Worm (Caenorhabditis elegans) whole organism, late embryonic: ENCODE measurements around the gene dop-3.
A peak's percentile ranks its signal among the peaks of the same experiment; 100 is the strongest.

Source experiments
- F13H6.1 ChIP-seq: sonication (generic microtip); optimal IDR thresholded peaks from 2 replicates; lab custom pipeline; 2016; ENCODE audit warnings: missing genetic modification characterization, missing compliant biosample characterization
- K02D7.2 ChIP-seq: sonication (generic microtip); optimal IDR thresholded peaks from 2 replicates; lab custom pipeline; 2017; ENCODE audit warnings: mild to moderate bottlenecking, missing genetic modification characterization, missing compliant biosample characterization
- Y22D7AL.16 ChIP-seq: sonication (generic microtip); optimal IDR thresholded peaks from 2 replicates; lab custom pipeline; 2016; ENCODE audit warnings: missing genetic modification characterization, missing compliant biosample characterization
- ama-1 ChIP-seq: fragments of 150-350 bp; optimal IDR thresholded peaks from 2 replicates; lab custom pipeline; 2014
- ceh-14 ChIP-seq: sonication (generic microtip); optimal IDR thresholded peaks from 2 replicates; lab custom pipeline; 2016; ENCODE audit warnings: missing genotype, missing genetic modification characterization, missing compliant biosample characterization
- ceh-18 ChIP-seq: sonication (generic microtip); optimal IDR thresholded peaks from 2 replicates; lab custom pipeline; 2016; ENCODE audit warnings: missing genetic modification characterization, missing compliant biosample characterization
- ceh-19 ChIP-seq: fragments of 200-800 bp; sonication (Bioruptor generic); optimal IDR thresholded peaks from 2 replicates; lab custom pipeline; 2018; ENCODE audit warnings: mild to moderate bottlenecking, missing genetic modification characterization, missing compliant biosample characterization
- ceh-2 ChIP-seq: sonication (generic microtip); optimal IDR thresholded peaks from 2 replicates; lab custom pipeline; 2016; ENCODE audit warnings: missing genotype, missing genetic modification characterization, missing compliant biosample characterization
- ceh-24 ChIP-seq: sonication (generic microtip); optimal IDR thresholded peaks from 2 replicates; lab custom pipeline; 2016; ENCODE audit warnings: mild to moderate bottlenecking, missing genetic modification characterization, missing compliant biosample characterization
- ceh-30 ChIP-seq: fragments of 150-350 bp; optimal IDR thresholded peaks from 2 replicates; lab custom pipeline; 2014; ENCODE audit warnings: missing biosample characterization, missing genetic modification characterization
- ceh-31 ChIP-seq: sonication (generic microtip); optimal IDR thresholded peaks from 2 replicates; lab custom pipeline; 2016; ENCODE audit warnings: missing genetic modification characterization, missing compliant biosample characterization
- ceh-6 ChIP-seq: fragments of 200-800 bp; sonication (Bioruptor generic); optimal IDR thresholded peaks from 2 replicates; lab custom pipeline; 2018; ENCODE audit warnings: mild to moderate bottlenecking, missing genetic modification characterization, missing compliant biosample characterization
- che-1 ChIP-seq: sonication (generic microtip); optimal IDR thresholded peaks from 2 replicates; lab custom pipeline; 2016; ENCODE audit warnings: mild to moderate bottlenecking, missing genetic modification characterization, missing compliant biosample characterization
- elt-2 ChIP-seq: sonication (generic microtip); optimal IDR thresholded peaks from 2 replicates; lab custom pipeline; 2016; ENCODE audit warnings: missing genetic modification reagents, missing genetic modification characterization, missing compliant biosample characterization
- gmeb-2 ChIP-seq: sonication (generic microtip); optimal IDR thresholded peaks from 2 replicates; lab custom pipeline; 2016; ENCODE audit warnings: missing genetic modification characterization, inconsistent platforms, missing compliant biosample characterization
- lin-11 ChIP-seq: fragments of 200-800 bp; sonication (Bioruptor generic); optimal IDR thresholded peaks from 2 replicates; lab custom pipeline; 2018; ENCODE audit warnings: mild to moderate bottlenecking, missing genetic modification characterization, missing compliant biosample characterization
- mec-3 ChIP-seq: sonication (generic microtip); optimal IDR thresholded peaks from 2 replicates; lab custom pipeline; 2016; ENCODE audit warnings: borderline replicate concordance, missing genetic modification characterization, missing compliant biosample characterization
- nfya-1 ChIP-seq: sonication (generic microtip); optimal IDR thresholded peaks from 2 replicates; lab custom pipeline; 2017; ENCODE audit warnings: missing genetic modification characterization, mild to moderate bottlenecking, missing compliant biosample characterization, antibody characterized with exemption, moderate library complexity
- nhr-232 ChIP-seq: sonication (generic microtip); optimal IDR thresholded peaks from 2 replicates; lab custom pipeline; 2016; ENCODE audit warnings: missing genetic modification characterization, missing compliant biosample characterization
- npax-4 ChIP-seq: sonication (generic microtip); optimal IDR thresholded peaks from 2 replicates; lab custom pipeline; 2016; ENCODE audit warnings: missing genetic modification characterization, missing compliant biosample characterization
- odd-2 ChIP-seq: sonication (generic microtip); optimal IDR thresholded peaks from 2 replicates; lab custom pipeline; 2017; ENCODE audit warnings: antibody characterized with exemption, mild to moderate bottlenecking, missing genetic modification characterization, missing compliant biosample characterization
- pag-3 ChIP-seq: sonication (generic microtip); optimal IDR thresholded peaks from 2 replicates; lab custom pipeline; 2016; ENCODE audit warnings: missing compliant biosample characterization, missing genetic modification characterization, borderline replicate concordance
- pat-9 ChIP-seq: fragments of 200-800 bp; sonication (Bioruptor generic); optimal IDR thresholded peaks from 2 replicates; lab custom pipeline; 2018; ENCODE audit warnings: mild to moderate bottlenecking, missing genetic modification characterization, moderate library complexity, missing compliant biosample characterization
- pha-2 ChIP-seq: sonication (generic microtip); optimal IDR thresholded peaks from 2 replicates; lab custom pipeline; 2017; ENCODE audit warnings: mild to moderate bottlenecking, missing genetic modification characterization, missing compliant biosample characterization
- pha-4 ChIP-seq: fragments of 150-350 bp; optimal IDR thresholded peaks from 2 replicates; lab custom pipeline; 2018; ENCODE audit warnings: missing biosample characterization, missing genetic modification reagents, missing genetic modification characterization
- pqm-1 ChIP-seq: sonication (generic microtip); optimal IDR thresholded peaks from 2 replicates; lab custom pipeline; 2016; ENCODE audit warnings: missing genetic modification characterization, missing compliant biosample characterization
- ref-2 ChIP-seq: sonication (generic microtip); optimal IDR thresholded peaks from 2 replicates; lab custom pipeline; 2016; ENCODE audit warnings: missing genetic modification characterization, missing compliant biosample characterization
- rnt-1 ChIP-seq: sonication (generic microtip); optimal IDR thresholded peaks from 2 replicates; lab custom pipeline; 2016; ENCODE audit warnings: missing genetic modification characterization, missing compliant biosample characterization
- sox-2 ChIP-seq: fragments of 200-800 bp; sonication (Bioruptor generic); IDR thresholded peaks from 2 replicates; pipeline ENCODE4 v1.3.6; 2022; ENCODE audit warnings: missing genetic modification reagents, missing genetic modification characterization, missing compliant biosample characterization
- syd-9 ChIP-seq: sonication (generic microtip); optimal IDR thresholded peaks from 2 replicates; lab custom pipeline; 2016; ENCODE audit warnings: mild to moderate bottlenecking, missing genetic modification characterization, moderate library complexity, missing compliant biosample characterization
- tbx-2 ChIP-seq: sonication (generic microtip); optimal IDR thresholded peaks from 2 replicates; lab custom pipeline; 2016; ENCODE audit warnings: missing genetic modification characterization, missing compliant biosample characterization
- tbx-7 ChIP-seq: sonication (generic microtip); optimal IDR thresholded peaks from 2 replicates; lab custom pipeline; 2016; ENCODE audit warnings: missing genotype, missing genetic modification characterization, missing compliant biosample characterization
- unc-3 ChIP-seq, 2 experiments: fragments of 200-800 bp in 1 of 2; sonication (Bioruptor generic) in 1 of 2; sonication (generic microtip) in 1 of 2; conservative IDR thresholded peaks in 1 of 2; optimal IDR thresholded peaks in 1 of 2; 2 replicates each; pipeline versions ENCODE4 v1.3.6 to Lab custom; 2016 to 2022; ENCODE audit warnings: missing compliant biosample characterization in 2 of 2, missing genetic modification characterization in 2 of 2, missing genetic modification reagents in 1 of 2
- unc-42 ChIP-seq: sonication (generic microtip); optimal IDR thresholded peaks from 2 replicates; lab custom pipeline; 2016; ENCODE audit warnings: missing genotype, missing genetic modification characterization, missing compliant biosample characterization
- unc-55 ChIP-seq: sonication (generic microtip); optimal IDR thresholded peaks from 2 replicates; lab custom pipeline; 2017; ENCODE audit warnings: missing biosample characterization, missing genetic modification reagents, missing genetic modification characterization
- unc-86 ChIP-seq: sonication (generic microtip); optimal IDR thresholded peaks from 2 replicates; lab custom pipeline; 2016; ENCODE audit warnings: missing genetic modification characterization, missing compliant biosample characterization
- ztf-16 ChIP-seq: sonication (generic microtip); optimal IDR thresholded peaks from 2 replicates; lab custom pipeline; 2017; ENCODE audit warnings: missing genetic modification characterization, missing compliant biosample characterization

Gene dop-3

ce11 chrX:6591674-6592073 is 22.1 kb upstream of the dop-3 start:
- no peak for TF ChIP-seq pag-3 (tag; lab: Kevin White, UChicago)
- TF ChIP-seq sox-2 (GFP tag; lab: Robert Waterston, UW) = no peak
- peak; percentile 42 for TF ChIP-seq unc-55 (GFP tag; lab: Kevin White, UChicago)
- TF ChIP-seq ceh-18 (tag; lab: Kevin White, UChicago) = peak; percentile 76
- peak; percentile 59 for TF ChIP-seq rnt-1 (tag; lab: Kevin White, UChicago)

ce11 chrX:6588495-6588894 is 19.0 kb upstream of the dop-3 start, which contains the start of gene fbxl-4:
Gene fbxl-4, plus strand, starts transcription at chrX:6588795.
- no peak for TF ChIP-seq tbx-7 (tag; lab: Kevin White, UChicago)
- no peak for TF ChIP-seq pag-3 (tag; lab: Kevin White, UChicago)
- no peak for TF ChIP-seq rnt-1 (tag; lab: Kevin White, UChicago)
- TF ChIP-seq pqm-1 (tag; lab: Kevin White, UChicago) = no peak
- TF ChIP-seq K02D7.2 (tag; lab: Kevin White, UChicago) = no peak
- no peak for TF ChIP-seq ceh-6
- no peak for TF ChIP-seq ceh-24 (tag; lab: Kevin White, UChicago)
- TF ChIP-seq F13H6.1 (tag; lab: Kevin White, UChicago) = no peak
- TF ChIP-seq elt-2 = no peak

DNA sequence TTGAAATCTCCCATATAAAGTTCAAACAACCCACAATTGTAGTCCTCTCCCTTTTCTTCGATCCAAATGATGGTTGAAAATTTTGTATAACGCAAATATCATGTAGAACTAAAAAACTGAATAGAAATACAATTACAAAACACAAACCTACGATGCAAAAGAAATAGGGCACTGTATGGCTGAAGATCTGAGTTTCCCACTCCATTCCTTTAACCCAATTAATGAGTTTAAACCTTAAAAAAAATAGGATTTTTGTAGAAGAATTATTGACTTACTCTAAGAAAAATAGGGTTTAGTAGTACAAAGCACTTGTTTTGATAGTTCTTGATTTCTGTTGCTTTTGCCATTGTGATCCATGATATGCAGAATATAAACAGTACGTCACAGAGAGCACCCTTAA is 13.9 kb upstream of the dop-3 start:
- TF ChIP-seq syd-9 (tag; lab: Kevin White, UChicago) (no peak), tbx-7 (tag; lab: Kevin White, UChicago) (no peak), tbx-2 (tag; lab: Kevin White, UChicago) (no peak), pag-3 (tag; lab: Kevin White, UChicago) (no peak), ztf-16 (tag; lab: Kevin White, UChicago) (no peak), ceh-2 (tag; lab: Kevin White, UChicago) (no peak), che-1 (tag; lab: Kevin White, UChicago) (no peak), rnt-1 (tag; lab: Kevin White, UChicago) (no peak), nhr-232 (tag; lab: Kevin White, UChicago) (no peak), ceh-30 (no peak), unc-42 (no peak), ama-1 (lab: Kevin White, UChicago) (no peak), lin-11 (tag; lab: Kevin White, UChicago) (no peak), pha-4 (tag; lab: Kevin White, UChicago) (no peak), odd-2 (tag; lab: Kevin White, UChicago) (no peak), Y22D7AL.16 (tag; lab: Kevin White, UChicago) (no peak)
- TF ChIP-seq, all 69 proteins: peak for 0

DNA sequence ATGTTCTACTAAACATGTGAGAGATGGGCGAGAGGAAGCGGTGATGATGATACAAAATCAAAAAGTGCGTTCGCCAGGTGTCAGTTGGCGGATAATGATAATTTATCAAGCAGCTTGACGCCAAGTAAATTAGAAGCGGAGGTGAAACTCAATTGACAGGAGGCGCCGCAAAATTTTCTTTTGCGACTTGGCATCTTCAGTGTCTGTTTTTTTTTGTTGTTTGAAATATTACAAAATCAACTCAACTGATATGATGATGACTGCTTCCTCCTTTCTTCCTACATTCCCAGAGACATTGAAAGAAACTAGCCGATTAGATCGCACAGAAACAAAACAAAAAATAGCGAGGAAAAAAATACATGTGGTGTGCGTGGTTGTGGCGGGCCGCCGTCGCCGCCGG is 6.5 kb upstream of the dop-3 start:
- TF ChIP-seq ceh-18 (tag; lab: Kevin White, UChicago) (no peak), ceh-24 (tag; lab: Kevin White, UChicago) (no peak), mec-3 (no peak), unc-3 (GFP tag; conservative IDR thresholded peaks at IDR 0.05; lab: Robert Waterston, UW) (no peak), unc-3 (tag; optimal IDR thresholded peaks at IDR 0.05; lab: Kevin White, UChicago) (no peak), tbx-2 (tag; lab: Kevin White, UChicago) (no peak), ceh-30 (no peak), npax-4 (tag; lab: Kevin White, UChicago) (no peak), ref-2 (tag; lab: Kevin White, UChicago) (no peak), ceh-31 (tag; lab: Kevin White, UChicago) (no peak), nhr-232 (tag; lab: Kevin White, UChicago) (no peak), pha-2 (tag; lab: Kevin White, UChicago) (no peak), pat-9 (tag; lab: Kevin White, UChicago) (no peak), nfya-1 (tag; lab: Kevin White, UChicago) (no peak), elt-2 (no peak), che-1 (tag; lab: Kevin White, UChicago) (no peak), gmeb-2 (no peak), unc-86 (tag; lab: Kevin White, UChicago) (no peak), ceh-19 (GFP tag; lab: Kevin White, UChicago) (no peak), ceh-14 (tag; lab: Kevin White, UChicago) (no peak), ceh-6 (no peak)
- TF ChIP-seq, all 69 proteins: peak for 0
